Worm (Caenorhabditis elegans) whole organism, mixed stage, embryonic: ENCODE measurements around the gene cyn-4.

Experiments
- M03D4.4 ChIP-seq: sonication (generic microtip); optimal IDR thresholded peaks from 2 replicates; lab custom pipeline; 2017; ENCODE audit warnings: mild to moderate bottlenecking, missing genetic modification characterization, missing compliant biosample characterization
- bed-3 ChIP-seq: fragments of 200-800 bp; sonication (Bioruptor generic); optimal IDR thresholded peaks from 3 replicates; lab custom pipeline; 2018; ENCODE audit warnings: mild to moderate bottlenecking, missing genetic modification characterization, moderate library complexity, missing compliant biosample characterization
- blmp-1 ChIP-seq: fragments of 150-350 bp; optimal IDR thresholded peaks from 2 replicates; lab custom pipeline; 2014; ENCODE audit warnings: missing biosample characterization, missing genetic modification characterization
- ceh-39 ChIP-seq: fragments of 150-350 bp; optimal IDR thresholded peaks from 2 replicates; lab custom pipeline; 2014; ENCODE audit warnings: missing biosample characterization, missing genetic modification characterization
- ceh-43 ChIP-seq: fragments of 200-800 bp; sonication (Bioruptor generic); optimal IDR thresholded peaks from 2 replicates; lab custom pipeline; 2018; ENCODE audit warnings: mild to moderate bottlenecking, missing genetic modification characterization, moderate library complexity, missing compliant biosample characterization
- ceh-83 ChIP-seq: fragments of 200-800 bp; sonication (Bioruptor generic); optimal IDR thresholded peaks from 2 replicates; lab custom pipeline; 2018; ENCODE audit warnings: mild to moderate bottlenecking, missing genetic modification characterization, missing compliant biosample characterization
- ces-1 ChIP-seq: fragments of 150-350 bp; optimal IDR thresholded peaks from 2 replicates; lab custom pipeline; 2014; ENCODE audit warnings: missing biosample characterization, missing genetic modification reagents, missing genetic modification characterization
- cnd-1 ChIP-seq: fragments of 200-800 bp; sonication (Bioruptor generic); optimal IDR thresholded peaks from 2 replicates; lab custom pipeline; 2018; ENCODE audit warnings: mild to moderate bottlenecking, missing genetic modification characterization, missing compliant biosample characterization
- drap-1 ChIP-seq: fragments of 200-800 bp; sonication (Bioruptor generic); optimal IDR thresholded peaks from 3 replicates; lab custom pipeline; 2018; ENCODE audit warnings: mild to moderate bottlenecking, missing genetic modification characterization, missing compliant biosample characterization
- elt-1 ChIP-seq: sonication (generic microtip); optimal IDR thresholded peaks from 2 replicates; lab custom pipeline; 2017; ENCODE audit warnings: missing genetic modification characterization, mild to moderate bottlenecking, missing compliant biosample characterization, antibody characterized with exemption, moderate library complexity, borderline replicate concordance; ENCODE audit not compliant: insufficient read depth
- elt-3 ChIP-seq: fragments of 150-350 bp; optimal IDR thresholded peaks from 2 replicates; lab custom pipeline; 2014; ENCODE audit warnings: missing biosample characterization, missing genetic modification characterization
- flh-1 ChIP-seq: fragments of 200-800 bp; sonication (Bioruptor generic); optimal IDR thresholded peaks from 2 replicates; lab custom pipeline; 2018; ENCODE audit warnings: mild to moderate bottlenecking, missing genetic modification characterization, moderate library complexity, missing compliant biosample characterization
- ham-2 ChIP-seq: fragments of 200-800 bp; sonication (Bioruptor generic); optimal IDR thresholded peaks from 2 replicates; lab custom pipeline; 2018; ENCODE audit warnings: mild to moderate bottlenecking, missing genetic modification characterization, missing compliant biosample characterization
- hlh-1 ChIP-seq: fragments of 150-350 bp; optimal IDR thresholded peaks from 2 replicates; lab custom pipeline; 2014; ENCODE audit warnings: missing biosample characterization, missing genetic modification reagents, missing genetic modification characterization
- lin-13 ChIP-seq: fragments of 150-350 bp; optimal IDR thresholded peaks from 2 replicates; lab custom pipeline; 2014; ENCODE audit warnings: missing biosample characterization, missing genetic modification characterization
- lin-32 ChIP-seq: fragments of 200-800 bp; sonication (Bioruptor generic); optimal IDR thresholded peaks from 2 replicates; lab custom pipeline; 2018; ENCODE audit warnings: mild to moderate bottlenecking, missing genetic modification characterization, missing compliant biosample characterization
- lsy-2 ChIP-seq: fragments of 150-350 bp; optimal IDR thresholded peaks from 2 replicates; lab custom pipeline; 2014; ENCODE audit warnings: missing biosample characterization, missing genetic modification characterization
- mab-5 ChIP-seq: fragments of 150-350 bp; optimal IDR thresholded peaks from 2 replicates; lab custom pipeline; 2014; ENCODE audit warnings: missing biosample characterization, missing genetic modification characterization
- mep-1 ChIP-seq: fragments of 150-350 bp; optimal IDR thresholded peaks from 2 replicates; lab custom pipeline; 2017; ENCODE audit warnings: missing biosample characterization, missing genetic modification reagents, missing genetic modification characterization, inconsistent platforms
- mls-2 ChIP-seq: sonication (generic microtip); optimal IDR thresholded peaks from 2 replicates; lab custom pipeline; 2016; ENCODE audit warnings: mild to moderate bottlenecking, missing genetic modification characterization, moderate library complexity, missing compliant biosample characterization
- nhr-12 ChIP-seq: fragments of 150-350 bp; optimal IDR thresholded peaks from 2 replicates; lab custom pipeline; 2014; ENCODE audit warnings: missing biosample characterization, missing genetic modification characterization
- nhr-2 ChIP-seq: fragments of 150-350 bp; optimal IDR thresholded peaks from 2 replicates; lab custom pipeline; 2014; ENCODE audit warnings: missing biosample characterization, missing genetic modification characterization
- nhr-237 ChIP-seq: fragments of 150-350 bp; optimal IDR thresholded peaks from 2 replicates; lab custom pipeline; 2014; ENCODE audit warnings: missing biosample characterization, missing genetic modification characterization
- nhr-28 ChIP-seq: fragments of 150-350 bp; optimal IDR thresholded peaks from 2 replicates; lab custom pipeline; 2014; ENCODE audit warnings: missing biosample characterization, missing genetic modification characterization
- nhr-76 ChIP-seq: sonication (generic microtip); optimal IDR thresholded peaks from 2 replicates; lab custom pipeline; 2017; ENCODE audit warnings: missing biosample characterization, missing genetic modification characterization
- pha-4 ChIP-seq: fragments of 150-350 bp; optimal IDR thresholded peaks from 2 replicates; lab custom pipeline; 2018; ENCODE audit warnings: missing biosample characterization, missing genetic modification reagents, missing genetic modification characterization
- sem-2 ChIP-seq: fragments of 200-800 bp; sonication (Bioruptor generic); optimal IDR thresholded peaks from 2 replicates; lab custom pipeline; 2018; ENCODE audit warnings: mild to moderate bottlenecking, missing genetic modification characterization, missing compliant biosample characterization
- snpc-4 ChIP-seq: fragments of 150-350 bp; optimal IDR thresholded peaks from 2 replicates; lab custom pipeline; 2014; ENCODE audit warnings: missing biosample characterization, missing genetic modification characterization
- sptf-1 ChIP-seq: sonication (generic microtip); optimal IDR thresholded peaks from 2 replicates; lab custom pipeline; 2017; ENCODE audit warnings: mild to moderate bottlenecking, missing genetic modification characterization, moderate library complexity, missing compliant biosample characterization
- tbx-8 ChIP-seq: fragments of 200-800 bp; sonication (Bioruptor generic); optimal IDR thresholded peaks from 2 replicates; lab custom pipeline; 2018; ENCODE audit warnings: mild to moderate bottlenecking, missing genetic modification characterization, moderate library complexity, missing compliant biosample characterization
- unc-120 ChIP-seq: sonication (generic microtip); optimal IDR thresholded peaks from 2 replicates; lab custom pipeline; 2017; ENCODE audit warnings: missing genetic modification characterization, missing compliant biosample characterization; ENCODE audit not compliant: poor library complexity, severe bottlenecking
- unc-39 ChIP-seq: fragments of 150-350 bp; optimal IDR thresholded peaks from 2 replicates; lab custom pipeline; 2014; ENCODE audit warnings: missing biosample characterization, missing genetic modification characterization
- unc-62 ChIP-seq: fragments of 150-350 bp; optimal IDR thresholded peaks from 2 replicates; lab custom pipeline; 2014; ENCODE audit warnings: missing biosample characterization, missing genetic modification reagents, missing genetic modification characterization
- zip-8 ChIP-seq: fragments of 150-350 bp; optimal IDR thresholded peaks from 2 replicates; lab custom pipeline; 2014; ENCODE audit warnings: missing biosample characterization, missing genetic modification characterization
- ztf-11 ChIP-seq: fragments of 150-350 bp; optimal IDR thresholded peaks from 2 replicates; lab custom pipeline; 2014; ENCODE audit warnings: missing biosample characterization, missing genetic modification characterization

Gene cyn-4

DNA sequence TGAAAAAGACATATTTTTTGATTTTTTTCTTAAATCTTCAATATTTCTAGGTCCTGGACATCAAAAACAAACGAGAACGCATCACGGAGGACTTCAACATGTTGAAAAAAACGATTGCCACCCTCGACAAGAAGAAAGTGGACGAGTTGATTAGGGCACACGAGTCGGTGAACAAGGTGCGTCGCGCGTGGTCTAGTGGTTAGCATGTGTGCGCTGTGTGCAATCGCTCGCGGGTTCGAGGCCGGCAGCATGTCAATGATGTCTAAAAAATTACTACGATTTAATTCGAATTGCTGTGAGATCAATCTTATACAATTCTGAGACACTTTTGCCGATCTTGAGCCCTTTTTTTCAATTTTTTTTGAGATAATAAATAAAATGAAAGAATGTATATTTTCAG, 32.3 kb downstream of the cyn-4 start:
- TF ChIP-seq lin-32 (GFP tag; lab: Kevin White, UChicago) (peak; percentile 90), unc-39 (peak; percentile 43), mep-1 (peak; percentile 23), zip-8 (tag; lab: Kevin White, UChicago) (no peak), ceh-43 (GFP tag; lab: Kevin White, UChicago) (peak; percentile 92), flh-1 (GFP tag; lab: Kevin White, UChicago) (peak; percentile 83), M03D4.4 (tag; lab: Kevin White, UChicago) (peak; percentile 95), ces-1 (GFP tag; lab: Kevin White, UChicago) (no peak), elt-3 (tag; lab: Kevin White, UChicago) (no peak), nhr-28 (tag; lab: Kevin White, UChicago) (peak; percentile 63), drap-1 (GFP tag; lab: Kevin White, UChicago) (peak; percentile 94), sptf-1 (peak; percentile 96), ceh-83 (peak; percentile 99), lsy-2 (tag; lab: Kevin White, UChicago) (peak; percentile 59), nhr-12 (tag; lab: Kevin White, UChicago) (no peak), nhr-76 (no peak), bed-3 (GFP tag; lab: Kevin White, UChicago) (peak; percentile 82), nhr-2 (tag; lab: Kevin White, UChicago) (no peak), elt-1 (no peak), sem-2 (GFP tag; lab: Kevin White, UChicago) (peak; percentile 94), ztf-11 (tag; lab: Kevin White, UChicago) (peak; percentile 49), pha-4 (tag; lab: Kevin White, UChicago) (peak; percentile 83), blmp-1 (tag; lab: Kevin White, UChicago) (no peak), snpc-4 (tag; lab: Kevin White, UChicago) (no peak), unc-120 (tag; lab: Kevin White, UChicago) (peak; percentile 84), mab-5 (tag; lab: Kevin White, UChicago) (no peak), nhr-237 (tag; lab: Kevin White, UChicago) (no peak), hlh-1 (peak; percentile 23), ceh-39 (tag; lab: Kevin White, UChicago) (peak; percentile 33), tbx-8 (peak; percentile 97), ham-2 (GFP tag; lab: Kevin White, UChicago) (peak; percentile 91), mls-2 (tag; lab: Kevin White, UChicago) (peak; percentile 98), cnd-1 (tag; lab: Kevin White, UChicago) (peak; percentile 97), lin-13 (tag; lab: Kevin White, UChicago) (peak; percentile 74), unc-62 (GFP tag; lab: Kevin White, UChicago) (peak; percentile 12)
- TF ChIP-seq, all 35 proteins: peak for 24

DNA sequence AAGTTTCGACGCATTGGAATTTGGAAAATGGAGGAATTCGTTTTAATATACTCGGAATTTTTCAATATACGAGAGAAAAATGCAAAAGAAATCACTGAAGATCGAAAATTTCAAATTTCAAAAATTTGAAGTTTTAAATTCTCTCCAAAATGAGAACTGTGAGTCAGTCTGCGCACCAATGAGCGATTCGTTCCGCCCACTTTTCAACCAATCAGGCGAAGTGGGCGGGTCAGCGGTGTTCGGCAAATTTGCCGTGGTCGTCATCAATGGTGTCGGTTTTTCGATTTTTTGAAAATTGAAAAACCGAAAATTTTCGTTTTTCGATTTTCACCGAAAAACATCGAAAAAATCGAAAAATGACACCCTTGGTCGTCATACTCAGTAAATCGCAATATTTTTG, 33.9 kb downstream of the cyn-4 start:
- TF ChIP-seq lin-32 (GFP tag; lab: Kevin White, UChicago) (no peak), unc-120 (tag; lab: Kevin White, UChicago) (no peak), elt-3 (tag; lab: Kevin White, UChicago) (no peak), M03D4.4 (tag; lab: Kevin White, UChicago) (no peak), tbx-8 (no peak)

DNA sequence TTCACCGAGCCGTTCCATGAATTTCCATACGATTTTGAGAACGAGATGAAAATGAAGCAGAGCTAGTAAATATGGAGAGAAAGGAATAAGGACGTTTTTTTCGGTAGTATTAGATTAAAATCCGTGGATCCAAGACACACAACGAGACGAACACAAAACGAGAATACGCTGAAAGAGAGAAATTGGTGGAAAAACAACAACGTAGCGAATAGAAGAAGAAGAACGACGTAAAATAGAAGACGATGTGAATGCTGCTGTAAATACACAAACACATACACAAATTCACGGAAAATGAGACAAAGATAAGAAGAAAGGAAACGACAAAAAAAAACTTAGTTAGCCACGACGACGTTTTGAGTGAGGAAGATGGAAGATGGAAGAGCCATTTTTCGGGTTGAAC, 37.7 kb downstream of the cyn-4 start:
- TF ChIP-seq bed-3 (GFP tag; lab: Kevin White, UChicago) (no peak), lin-32 (GFP tag; lab: Kevin White, UChicago) (no peak), nhr-12 (tag; lab: Kevin White, UChicago) (no peak), hlh-1 (no peak), unc-120 (tag; lab: Kevin White, UChicago) (no peak), nhr-2 (tag; lab: Kevin White, UChicago) (no peak), mep-1 (no peak), nhr-237 (tag; lab: Kevin White, UChicago) (no peak), mab-5 (tag; lab: Kevin White, UChicago) (no peak), sem-2 (GFP tag; lab: Kevin White, UChicago) (no peak), ceh-43 (GFP tag; lab: Kevin White, UChicago) (no peak), ces-1 (GFP tag; lab: Kevin White, UChicago) (no peak), flh-1 (GFP tag; lab: Kevin White, UChicago) (no peak), lin-13 (tag; lab: Kevin White, UChicago) (no peak), M03D4.4 (tag; lab: Kevin White, UChicago) (no peak), sptf-1 (no peak), drap-1 (GFP tag; lab: Kevin White, UChicago) (no peak)
